Worm (Caenorhabditis elegans) whole organism, L1 larva: Measurements from ENCODE around the gene nra-3.

Experiments used
- fkh-8 ChIP-seq: sonication (generic microtip); optimal IDR thresholded peaks from 2 replicates; lab custom pipeline; 2016; ENCODE audit warnings: mild to moderate bottlenecking, missing genetic modification characterization, missing compliant biosample characterization
- mef-2 ChIP-seq: fragments of 150-350 bp; optimal IDR thresholded peaks from 2 replicates; lab custom pipeline; 2014; ENCODE audit warnings: missing biosample characterization, missing genetic modification characterization

DNA sequence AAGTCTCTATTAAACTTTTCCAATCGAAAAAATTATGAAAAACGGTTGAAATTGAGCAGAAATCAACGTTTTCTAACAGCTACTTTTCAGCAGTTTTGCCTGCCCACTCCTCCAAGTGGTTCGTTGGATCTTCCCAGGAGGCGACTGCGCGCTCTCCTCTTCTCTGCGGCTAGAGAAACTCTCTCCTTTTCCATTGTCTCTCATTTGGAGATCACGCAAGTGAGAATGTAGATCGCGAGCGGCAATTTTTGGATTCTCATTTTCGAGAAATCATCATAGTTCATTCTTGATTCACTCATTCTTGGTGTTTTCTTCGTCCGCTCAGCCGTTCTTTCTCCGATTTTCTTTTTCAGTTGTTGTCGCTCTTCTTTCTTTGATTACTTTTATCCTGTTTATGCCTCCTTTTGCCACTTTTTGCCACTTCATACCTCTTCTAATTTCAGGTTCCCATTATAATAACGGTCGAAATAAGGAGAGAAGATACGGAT is 47.4 kb downstream of the nra-3 start, which contains the start of gene mrp-4:
- TF ChIP-seq mef-2 (tag; lab: Kevin White, UChicago) (no peak), fkh-8 (tag; lab: Kevin White, UChicago) (no peak)
